Worm (Caenorhabditis elegans): Measurements from ENCODE around the gene T01D1.3.
A peak's percentile ranks its signal among the peaks of the same experiment; 100 is the strongest.

Gene T01D1.3

ce11 chrII:155904-156303 is 19.9 kb downstream of the T01D1.3 start, which contains the start of gene mrpl-28 (continued):
- peak; percentile 89 for TF ChIP-seq Y53G8AR.9 (GFP tag; conservative IDR thresholded peaks at IDR 0.05)
- TF ChIP-seq nfyb-1 (GFP tag; IDR thresholded peaks at IDR 0.05), result peak; percentile 81
- TF ChIP-seq F39B2.1 (GFP tag; IDR thresholded peaks at IDR 0.05), result no peak
- no peak for TF ChIP-seq rec-8 (tag; optimal IDR thresholded peaks at IDR 0.05)
- TF ChIP-seq B0261.1 (tag; optimal IDR thresholded peaks at IDR 0.05), result no peak
- TF ChIP-seq rcor-1 (GFP tag; IDR thresholded peaks at IDR 0.05), result peak; percentile 90
- TF ChIP-seq dpff-1 (tag; optimal IDR thresholded peaks at IDR 0.05), result no peak
- peak; percentile 67 for TF ChIP-seq attf-5 (GFP tag; optimal IDR thresholded peaks at IDR 0.05)
- peak; percentile 90 for TF ChIP-seq D2030.7 (GFP tag; IDR thresholded peaks at IDR 0.05)
- TF ChIP-seq tbx-9 (tag; optimal IDR thresholded peaks at IDR 0.05; ENCODE audit: borderline replicate concordance), result no peak
- peak; percentile 6 for TF ChIP-seq nhr-80 (tag; optimal IDR thresholded peaks at IDR 0.05)
- 0 out of 2 replicates have a peak, but pooled peaks have one; percentile 61 for TF ChIP-seq Y95B8A.8 (GFP tag; IDR thresholded peaks at IDR 0.05)
- TF ChIP-seq snpc-3.4 (tag; optimal IDR thresholded peaks at IDR 0.05), result peak; percentile 75
- peak; percentile 58 for TF ChIP-seq lsl-1 (GFP tag; optimal IDR thresholded peaks at IDR 0.05)
- TF ChIP-seq hrde-1 (tag; optimal IDR thresholded peaks at IDR 0.05; ENCODE audit: borderline replicate concordance), result peak; percentile 6
- TF ChIP-seq hlh-26 (GFP tag; conservative IDR thresholded peaks at IDR 0.05), result no peak
- TF ChIP-seq zim-3 (tag; optimal IDR thresholded peaks at IDR 0.05), result peak; percentile 56
- no peak for TF ChIP-seq mes-4 (tag; optimal IDR thresholded peaks at IDR 0.05)
- TF ChIP-seq nfya-2 (GFP tag; IDR thresholded peaks at IDR 0.05), result no peak
- peak; percentile 89 for TF ChIP-seq pbrm-1 (GFP tag; IDR thresholded peaks at IDR 0.05)
- peak; percentile 28 for TF ChIP-seq ztf-18 (tag; optimal IDR thresholded peaks at IDR 0.05)
- peak; percentile 17 for TF ChIP-seq snpc-1.3 (tag; optimal IDR thresholded peaks at IDR 0.05; ENCODE audit: insufficient read depth)
- TF ChIP-seq nhr-27 (tag; optimal IDR thresholded peaks at IDR 0.05), result no peak
- TF ChIP-seq athp-1 (tag; optimal IDR thresholded peaks at IDR 0.05), result peak; percentile 80
- TF ChIP-seq lin-35 (GFP tag; optimal IDR thresholded peaks at IDR 0.05), result peak in 2 of 3 experiments; percentile 57 to 90
- peak; percentile 52; the same call in 1 of the 2 replicates for TF ChIP-seq B0336.3 (GFP tag; IDR thresholded peaks at IDR 0.05)
- TF ChIP-seq xnd-1 (tag; optimal IDR thresholded peaks at IDR 0.05), result peak; percentile 22
- no peak for TF ChIP-seq ztf-25 (GFP tag; IDR thresholded peaks at IDR 0.05)
- no peak for TF ChIP-seq F55B11.4 (tag; optimal IDR thresholded peaks at IDR 0.05; ENCODE audit: borderline replicate concordance, insufficient read depth)
- no peak for TF ChIP-seq ztf-26 (tag; optimal IDR thresholded peaks at IDR 0.05)
- TF ChIP-seq K12H6.12 (tag; optimal IDR thresholded peaks at IDR 0.05), result peak; percentile 20
- TF ChIP-seq gei-17 (GFP tag; optimal IDR thresholded peaks at IDR 0.05), result peak; percentile 32
- TF ChIP-seq cebp-1 (GFP tag; IDR thresholded peaks at IDR 0.05), result no peak
- TF ChIP-seq cebp-1 (tag; optimal IDR thresholded peaks at IDR 0.05), result peak; percentile 72
- TF ChIP-seq ccch-3 (GFP tag; optimal IDR thresholded peaks at IDR 0.05), result no peak
- peak; percentile 80 for TF ChIP-seq lir-1 (GFP tag; conservative IDR thresholded peaks at IDR 0.05)
- TF ChIP-seq ekl-4 (GFP tag; IDR thresholded peaks at IDR 0.05), result peak; percentile 92
- peak in 1 of 2 experiments; percentile 50 for TF ChIP-seq let-607 (tag; optimal IDR thresholded peaks at IDR 0.05)
- peak; percentile 69 for TF ChIP-seq tlf-1 (GFP tag; optimal IDR thresholded peaks at IDR 0.05)
- peak; percentile 76 for TF ChIP-seq efl-1 (GFP tag; optimal IDR thresholded peaks at IDR 0.05)
- peak; percentile 46 for TF ChIP-seq chd-7 (tag; optimal IDR thresholded peaks at IDR 0.05)
- TF ChIP-seq repo-1 (tag; optimal IDR thresholded peaks at IDR 0.05), result peak; percentile 37
- no peak for TF ChIP-seq cebp-2 (GFP tag; IDR thresholded peaks at IDR 0.05)
- TF ChIP-seq K11D2.4 (GFP tag; IDR thresholded peaks at IDR 0.05), result peak; percentile 79
- TF ChIP-seq mcd-1 (GFP tag; IDR thresholded peaks at IDR 0.05), result peak; percentile 99
- no peak for TF ChIP-seq ceh-58 (GFP tag; IDR thresholded peaks at IDR 0.05)
- TF ChIP-seq pha-4 (tag; optimal IDR thresholded peaks at IDR 0.05), result peak; percentile 3
- 0 out of 2 replicates have a peak, but pooled peaks have one; percentile 15 for TF ChIP-seq Y67H2A.10 (GFP tag; conservative IDR thresholded peaks at IDR 0.05)

All from whole organism, young adult.